Worm (Caenorhabditis elegans) whole organism, L4/young adult: ENCODE measurements around the gene Y75B7AR.1.

Experiments
- W03F9.2 ChIP-seq: fragments of 150-350 bp; optimal IDR thresholded peaks from 2 replicates; lab custom pipeline; 2014; ENCODE audit warnings: missing biosample characterization, missing genetic modification characterization
- dao-5 ChIP-seq: sonication (generic microtip); optimal IDR thresholded peaks from 2 replicates; lab custom pipeline; 2016; ENCODE audit warnings: missing genotype, missing genetic modification characterization, moderate library complexity, missing compliant biosample characterization
- him-1 ChIP-seq: sonication (generic microtip); optimal IDR thresholded peaks from 2 replicates; lab custom pipeline; 2016; ENCODE audit warnings: missing genotype, missing genetic modification reagents, missing genetic modification characterization, missing compliant biosample characterization

The Y75B7AR.1 gene

DNA sequence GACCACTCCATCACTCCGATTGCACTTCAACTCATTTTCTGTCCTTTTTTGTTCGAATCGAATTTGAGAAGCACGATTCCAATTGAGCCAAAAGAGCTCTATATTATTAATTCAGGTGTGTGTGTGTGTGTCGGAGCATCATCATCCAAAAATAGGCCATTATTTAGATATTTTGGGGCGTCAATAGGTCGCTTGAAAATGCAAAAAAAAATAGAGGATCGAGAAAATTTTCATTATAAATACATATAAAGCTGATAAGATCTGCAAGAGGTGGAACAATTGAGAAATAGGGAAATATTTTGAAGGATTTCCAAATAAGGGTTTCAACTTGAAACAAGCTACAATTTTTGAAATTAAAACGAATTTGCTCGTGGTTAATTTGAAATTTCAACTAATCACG, at the start of gene Y75B7AR.1:
Gene Y75B7AR.1, minus strand, starts transcription at position 101 of the 400 bp plus-strand sequence.
- TF ChIP-seq dao-5 (tag; lab: Kevin White, UChicago) = no peak
- no peak for TF ChIP-seq W03F9.2
- no peak for TF ChIP-seq him-1 (tag; lab: Kevin White, UChicago)

DNA sequence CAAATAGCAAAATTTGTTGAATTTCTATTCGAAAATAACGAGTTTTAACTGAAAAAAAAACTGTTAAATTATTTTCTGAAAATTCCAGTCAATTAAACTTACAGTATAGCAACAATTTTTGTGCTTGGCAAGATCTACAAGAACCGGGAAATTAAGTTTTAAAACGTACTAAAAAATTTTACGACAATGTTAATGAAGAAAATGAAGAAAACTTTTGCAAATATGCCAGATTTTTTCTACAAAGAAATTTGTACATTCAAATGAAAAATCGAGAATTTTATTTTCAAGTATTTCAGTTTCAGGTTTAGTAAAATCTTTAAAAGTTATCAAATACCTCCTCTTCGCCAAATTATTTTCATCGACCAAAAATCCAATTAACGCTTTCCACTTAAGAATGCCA, 49.2 kb upstream of the Y75B7AR.1 start, which contains the start of gene cnc-11:
Gene cnc-11, plus strand, starts transcription at position 301 of the 400 bp plus-strand sequence.
- no peak for TF ChIP-seq dao-5 (tag; lab: Kevin White, UChicago)

DNA sequence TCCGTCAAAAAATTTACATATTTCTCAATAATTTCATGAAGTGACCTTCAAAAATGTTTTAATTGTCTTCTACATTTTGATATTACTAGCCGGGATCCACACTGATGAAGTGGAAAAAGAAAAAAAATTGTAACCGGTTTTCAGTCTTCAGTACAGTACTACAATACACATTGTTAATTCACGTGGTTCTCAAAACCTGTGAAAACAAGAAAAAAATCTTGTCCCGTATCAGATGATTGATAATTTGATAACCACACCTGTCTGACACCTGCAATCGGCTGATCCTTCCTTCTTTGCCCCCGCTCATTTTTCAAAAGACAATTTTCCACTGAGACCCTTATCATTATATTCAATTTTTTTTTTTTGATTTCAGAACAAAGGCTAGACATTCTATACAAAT, 46.0 kb upstream of the Y75B7AR.1 start, which contains the start of gene R09B5.11:
Gene R09B5.11, plus strand, starts transcription at position 374 of the 400 bp plus-strand sequence.
- no peak for TF ChIP-seq dao-5 (tag; lab: Kevin White, UChicago)
- no peak for TF ChIP-seq him-1 (tag; lab: Kevin White, UChicago)
- no peak for TF ChIP-seq W03F9.2

DNA sequence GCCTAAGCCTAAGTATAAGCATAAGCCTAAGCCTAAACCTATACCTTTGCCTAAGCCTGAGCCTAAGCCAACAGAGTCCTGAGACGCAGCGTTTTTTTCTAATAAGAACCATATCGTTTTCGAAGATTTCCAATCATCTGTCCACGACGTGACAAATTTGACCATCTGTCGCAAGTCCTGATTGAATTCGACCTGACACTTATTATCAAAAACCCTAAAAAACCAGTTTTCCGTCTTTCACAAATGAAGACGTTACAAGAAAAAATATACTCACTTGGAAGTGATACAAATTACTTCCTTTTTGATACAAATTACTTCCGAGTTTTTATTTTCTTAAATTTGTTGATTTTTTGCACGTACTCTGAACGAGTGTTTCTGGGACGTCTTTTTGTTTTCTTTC, 45.4 kb upstream of the Y75B7AR.1 start:
- TF ChIP-seq dao-5 (tag; lab: Kevin White, UChicago) = no peak
- no peak for TF ChIP-seq W03F9.2
- no peak for TF ChIP-seq him-1 (tag; lab: Kevin White, UChicago)

DNA sequence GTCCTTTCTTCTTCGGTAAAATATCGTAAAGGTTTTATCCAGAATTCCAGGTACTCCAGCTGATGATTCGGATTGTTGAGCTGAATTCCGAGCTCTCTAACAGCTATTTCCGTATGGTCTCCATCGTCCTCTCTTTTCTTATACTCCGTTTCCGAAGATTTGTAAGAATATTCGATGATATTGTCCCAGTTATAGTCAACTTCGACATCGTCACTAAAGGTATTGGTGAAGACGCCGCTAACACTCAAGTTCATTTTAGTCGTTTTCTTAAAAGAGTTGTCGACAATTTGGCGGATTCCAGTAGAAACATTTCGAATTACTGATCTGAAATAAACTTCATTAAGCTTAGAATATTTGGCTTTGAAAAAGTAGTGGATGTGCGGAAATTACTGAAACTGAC, 42.3 kb upstream of the Y75B7AR.1 start:
- no peak for TF ChIP-seq dao-5 (tag; lab: Kevin White, UChicago)
- TF ChIP-seq W03F9.2 = no peak
- no peak for TF ChIP-seq him-1 (tag; lab: Kevin White, UChicago)

DNA sequence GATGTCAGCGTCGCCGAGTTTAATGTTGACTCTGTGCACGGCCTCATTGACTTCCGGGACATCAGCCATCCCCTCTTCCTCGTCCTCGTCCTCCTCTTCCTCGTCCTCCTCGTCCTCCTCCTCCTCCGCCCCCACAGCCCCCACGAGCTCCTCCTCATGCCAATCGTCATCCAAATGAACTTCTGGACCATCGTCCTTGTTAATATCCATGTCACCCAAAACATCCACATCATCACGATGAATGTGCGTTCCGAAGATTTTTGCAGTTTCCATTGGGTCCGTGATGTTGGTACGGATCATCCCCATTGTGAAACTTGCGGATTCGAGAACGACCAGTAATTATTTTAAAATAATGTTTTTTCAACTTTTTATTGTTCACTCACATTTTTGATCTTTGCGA, 41.6 kb upstream of the Y75B7AR.1 start:
- no peak for TF ChIP-seq him-1 (tag; lab: Kevin White, UChicago)
- no peak for TF ChIP-seq W03F9.2
- TF ChIP-seq dao-5 (tag; lab: Kevin White, UChicago) = no peak

DNA sequence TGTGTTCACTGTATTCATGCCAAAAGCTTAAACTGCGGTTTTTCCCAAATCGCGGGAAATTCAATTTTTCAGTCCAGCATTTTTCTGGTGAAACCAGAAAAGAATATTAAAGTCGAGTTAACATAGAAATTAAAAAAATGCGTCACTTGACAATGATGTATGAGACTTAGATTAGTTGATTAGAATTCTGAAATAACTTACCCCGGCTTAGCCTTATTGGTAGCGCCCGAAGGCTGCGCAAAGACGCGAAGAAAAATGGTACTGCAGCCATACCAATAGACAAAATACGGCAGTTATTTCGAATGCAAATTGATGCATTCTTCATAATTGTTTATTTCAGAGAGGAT, 40.6 kb upstream of the Y75B7AR.1 start:
- TF ChIP-seq W03F9.2 (no peak), him-1 (tag; lab: Kevin White, UChicago) (no peak), dao-5 (tag; lab: Kevin White, UChicago) (no peak)

DNA sequence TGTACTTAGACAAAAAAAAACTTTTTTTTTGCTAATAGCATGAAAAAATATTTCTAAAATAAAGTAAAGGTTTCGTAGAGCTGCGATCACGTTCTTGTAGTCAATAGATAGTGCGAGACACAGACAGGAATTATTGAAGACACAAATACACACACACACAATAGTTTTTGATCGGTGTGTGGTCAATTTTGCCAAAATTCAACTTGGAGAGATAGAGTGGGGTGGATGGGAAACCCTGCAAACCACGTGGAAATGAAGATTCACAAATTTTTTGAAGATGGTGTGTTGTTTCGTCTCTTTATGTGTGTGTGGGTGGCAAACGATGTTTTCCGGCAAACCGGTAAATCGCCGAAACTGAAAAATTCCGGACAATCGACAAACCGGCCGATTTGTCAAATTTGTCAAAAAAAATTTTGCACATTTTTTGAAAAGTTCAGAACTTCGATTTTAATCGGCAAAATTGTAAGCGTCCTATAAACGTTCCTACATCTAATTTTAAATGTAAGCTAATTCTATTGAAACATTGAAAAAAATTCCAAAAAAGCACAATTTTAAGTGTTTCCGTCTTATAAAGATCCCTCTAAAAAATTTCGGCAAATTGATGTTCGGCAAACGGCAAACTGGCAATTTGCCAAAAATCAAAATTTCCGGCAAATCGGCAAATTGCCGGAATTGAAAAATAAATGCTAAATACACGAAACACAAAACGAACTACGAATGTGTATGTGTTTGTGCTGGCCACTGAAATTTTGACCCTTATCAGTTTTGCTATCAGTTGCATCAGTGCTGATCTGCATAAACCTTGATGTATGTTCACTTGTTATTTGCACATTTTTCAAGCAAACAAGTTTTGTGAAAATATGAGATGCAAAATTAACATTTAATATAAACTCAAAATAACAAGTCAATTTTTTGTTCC, 40.0 kb upstream of the Y75B7AR.1 start:
- TF ChIP-seq him-1 (tag; lab: Kevin White, UChicago) (no peak), dao-5 (tag; lab: Kevin White, UChicago) (no peak), W03F9.2 (no peak)

DNA sequence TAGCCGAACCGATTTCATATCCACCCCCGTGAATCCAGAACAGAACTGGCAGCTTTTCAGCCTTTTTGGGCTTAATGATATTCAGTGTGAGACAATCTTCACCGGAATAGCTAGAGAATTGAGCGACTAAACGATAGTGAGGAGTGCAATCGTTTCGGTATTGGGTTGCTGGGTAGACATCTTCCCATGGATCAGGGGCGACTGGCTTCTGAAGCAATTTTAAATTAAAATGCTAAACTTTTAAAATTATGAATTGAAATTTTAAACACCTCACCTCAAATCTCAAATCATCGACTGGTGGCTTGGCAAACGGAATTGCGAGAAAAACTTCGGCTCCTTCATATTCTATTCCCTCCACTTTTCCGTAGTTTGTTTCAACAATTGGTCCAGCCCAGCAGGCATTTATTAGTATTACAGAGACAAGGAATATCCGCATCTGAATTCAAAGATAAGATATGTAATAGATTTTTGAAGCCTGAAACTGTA, 38.9 kb upstream of the Y75B7AR.1 start, which contains the start of gene ges-1:
Gene ges-1, minus strand, starts transcription at position 436 of the 486 bp plus-strand sequence.
- TF ChIP-seq W03F9.2 (no peak), dao-5 (tag; lab: Kevin White, UChicago) (no peak), him-1 (tag; lab: Kevin White, UChicago) (no peak)

DNA sequence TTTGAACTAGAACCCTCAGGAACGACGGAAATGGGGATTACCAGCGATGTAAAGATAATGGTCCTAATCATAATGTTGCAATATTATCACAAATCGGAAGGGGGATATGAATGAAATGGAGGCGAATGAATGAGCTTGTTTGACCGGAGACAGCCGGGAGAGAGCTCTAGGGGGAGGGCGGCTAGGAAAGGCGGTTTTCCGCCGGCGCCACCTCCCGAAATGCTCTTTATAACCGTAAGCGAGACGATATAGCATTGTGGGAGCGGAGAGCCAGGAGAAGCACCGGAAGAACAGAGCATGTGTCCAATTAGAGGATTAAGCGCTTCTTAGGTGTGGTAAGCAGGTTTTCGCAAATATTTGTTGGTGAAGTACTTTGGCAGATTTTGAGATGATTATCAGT, 32.8 kb upstream of the Y75B7AR.1 start, which contains the start of gene R12A1.3:
Gene R12A1.3, minus strand, starts transcription at position 200 of the 400 bp plus-strand sequence.
- TF ChIP-seq him-1 (tag; lab: Kevin White, UChicago) (no peak), W03F9.2 (no peak), dao-5 (tag; lab: Kevin White, UChicago) (no peak)

DNA sequence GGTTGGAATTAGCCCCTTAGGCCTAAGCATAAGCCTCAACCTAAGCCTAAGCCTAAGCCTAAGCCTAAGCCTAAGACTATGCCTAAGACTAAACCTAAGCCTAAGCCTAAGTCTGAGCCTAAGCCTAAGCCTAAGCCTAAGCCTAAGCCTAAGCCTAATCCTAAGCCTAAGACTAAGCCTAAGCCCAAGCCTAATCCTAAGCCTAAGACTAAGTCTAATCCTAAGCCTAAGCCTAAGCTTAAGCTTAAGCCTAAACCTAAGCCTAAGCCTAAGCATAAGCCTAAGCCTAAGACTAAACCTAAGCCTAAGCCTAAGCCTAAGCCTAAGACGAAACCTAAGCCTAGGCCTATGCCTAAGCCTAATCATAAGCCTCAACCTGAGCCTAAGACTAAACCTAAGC, 30.5 kb upstream of the Y75B7AR.1 start:
- TF ChIP-seq dao-5 (tag; lab: Kevin White, UChicago) (no peak), him-1 (tag; lab: Kevin White, UChicago) (no peak), W03F9.2 (no peak)

DNA sequence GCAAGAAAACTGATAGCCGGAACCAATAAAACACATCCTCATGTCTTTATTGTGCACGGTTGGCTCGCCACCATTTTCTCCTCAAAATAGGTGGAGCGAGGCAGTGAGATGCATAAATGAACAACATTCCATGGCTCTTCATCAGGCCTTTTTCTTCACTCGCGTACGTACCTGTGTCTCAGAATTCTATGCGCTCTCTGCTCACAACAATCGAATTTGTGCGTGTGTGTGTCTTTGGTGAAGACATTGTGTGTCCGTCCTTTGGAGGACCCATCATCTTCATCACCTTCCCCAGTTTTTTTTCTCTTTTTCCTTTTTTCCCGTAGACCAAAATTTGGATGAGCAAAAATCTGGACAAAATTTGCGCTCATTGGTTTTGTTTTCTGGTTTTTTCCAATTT, 29.5 kb upstream of the Y75B7AR.1 start:
- TF ChIP-seq dao-5 (tag; lab: Kevin White, UChicago) (no peak), him-1 (tag; lab: Kevin White, UChicago) (no peak), W03F9.2 (no peak)

DNA sequence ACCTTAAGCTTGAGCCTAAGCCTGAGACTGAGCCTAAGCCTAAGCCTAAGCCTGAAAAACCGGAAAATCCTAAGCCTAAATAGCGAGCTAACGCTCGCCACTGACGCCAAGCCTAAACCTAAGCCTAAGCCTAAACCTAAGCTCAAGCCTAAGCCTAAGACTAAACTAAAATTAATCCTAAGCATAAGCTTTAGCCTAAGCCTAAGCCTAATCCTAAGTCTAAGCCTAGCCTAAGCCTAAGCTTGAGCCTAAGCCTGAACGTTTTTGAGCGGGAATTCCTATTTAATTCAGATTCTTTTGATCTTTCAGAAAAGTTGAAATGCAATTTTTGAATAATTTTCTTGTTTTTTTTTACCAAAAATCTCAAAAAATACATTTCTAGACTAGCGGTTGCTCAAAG, 23.4 kb upstream of the Y75B7AR.1 start:
- TF ChIP-seq him-1 (tag; lab: Kevin White, UChicago) (no peak), dao-5 (tag; lab: Kevin White, UChicago) (no peak), W03F9.2 (no peak)
